Fruit fly (Drosophila melanogaster): ENCODE measurements around the gene CG15005.

dm6 chr3L:4233603-4234277 lies 29.6 kb upstream of the CG15005 start:
- peak; percentile 76 for TF ChIP-seq CG8478 (optimal IDR thresholded peaks at IDR 0.05)
- no peak for TF ChIP-seq CTCF (optimal IDR thresholded peaks at IDR 0.05)
